Worm (Caenorhabditis elegans) whole organism, midembryonic: ENCODE results near the gene let-92.

Experiments
- T22C8.4 ChIP-seq: fragments of 200-800 bp; sonication (Bioruptor generic); IDR thresholded peaks from 2 replicates; pipeline ENCODE4 v1.3.6; 2022; ENCODE audit warnings: missing genetic modification characterization, missing compliant biosample characterization
- cog-1 ChIP-seq: sonication (generic microtip); optimal IDR thresholded peaks from 2 replicates; lab custom pipeline; 2016; ENCODE audit warnings: missing genetic modification characterization, missing compliant biosample characterization
- flt-1 ChIP-seq: fragments of 200-800 bp; sonication (Bioruptor generic); IDR thresholded peaks from 2 replicates; pipeline ENCODE4 v1.3.6; 2022; ENCODE audit warnings: missing genetic modification characterization, missing compliant biosample characterization
- med-1 ChIP-seq: sonication (generic microtip); optimal IDR thresholded peaks from 2 replicates; lab custom pipeline; 2017; ENCODE audit warnings: missing genetic modification characterization, mild to moderate bottlenecking, missing compliant biosample characterization, antibody characterized with exemption, missing genetic modification reagents; ENCODE audit not compliant: insufficient read depth
- tab-1 ChIP-seq: fragments of 200-800 bp; sonication (Bioruptor generic); IDR thresholded peaks from 2 replicates; pipeline ENCODE4 v1.3.6; 2022; ENCODE audit warnings: missing genetic modification characterization, missing compliant biosample characterization
- ztf-23 ChIP-seq: fragments of 200-800 bp; sonication (Bioruptor generic); IDR thresholded peaks from 2 replicates; pipeline ENCODE4 v1.3.6; 2022; ENCODE audit warnings: missing genetic modification reagents, missing genetic modification characterization, missing compliant biosample characterization
- ztf-29 ChIP-seq: fragments of 200-800 bp; sonication (Bioruptor generic); IDR thresholded peaks from 2 replicates; pipeline ENCODE4 v1.3.6; 2022; ENCODE audit warnings: missing genetic modification reagents, missing genetic modification characterization, missing compliant biosample characterization

ce11 chrIV:11812017-11812416 lies 46.2 kb upstream of the let-92 start:
- TF ChIP-seq flt-1 (GFP tag; lab: Robert Waterston, UW): no peak
- TF ChIP-seq tab-1 (GFP tag; lab: Robert Waterston, UW): no peak
- TF ChIP-seq T22C8.4: no peak
- no peak for TF ChIP-seq ztf-23 (GFP tag; lab: Robert Waterston, UW)
- TF ChIP-seq med-1 (GFP tag; lab: Kevin White, UChicago): no peak
- TF ChIP-seq ztf-29 (GFP tag; lab: Robert Waterston, UW): no peak
- TF ChIP-seq cog-1 (tag; lab: Kevin White, UChicago): no peak
